Worm (Caenorhabditis elegans) whole organism, mixed stage, embryonic: ENCODE measurements around the gene F52G3.1.

ENCODE experiments used
- M03D4.4 ChIP-seq: sonication (generic microtip); optimal IDR thresholded peaks from 2 replicates; lab custom pipeline; 2017; ENCODE audit warnings: mild to moderate bottlenecking, missing genetic modification characterization, missing compliant biosample characterization
- bed-3 ChIP-seq: fragments of 200-800 bp; sonication (Bioruptor generic); optimal IDR thresholded peaks from 3 replicates; lab custom pipeline; 2018; ENCODE audit warnings: mild to moderate bottlenecking, missing genetic modification characterization, moderate library complexity, missing compliant biosample characterization
- blmp-1 ChIP-seq: fragments of 150-350 bp; optimal IDR thresholded peaks from 2 replicates; lab custom pipeline; 2014; ENCODE audit warnings: missing biosample characterization, missing genetic modification characterization
- ceh-39 ChIP-seq: fragments of 150-350 bp; optimal IDR thresholded peaks from 2 replicates; lab custom pipeline; 2014; ENCODE audit warnings: missing biosample characterization, missing genetic modification characterization
- ceh-43 ChIP-seq: fragments of 200-800 bp; sonication (Bioruptor generic); optimal IDR thresholded peaks from 2 replicates; lab custom pipeline; 2018; ENCODE audit warnings: mild to moderate bottlenecking, missing genetic modification characterization, moderate library complexity, missing compliant biosample characterization
- ceh-83 ChIP-seq: fragments of 200-800 bp; sonication (Bioruptor generic); optimal IDR thresholded peaks from 2 replicates; lab custom pipeline; 2018; ENCODE audit warnings: mild to moderate bottlenecking, missing genetic modification characterization, missing compliant biosample characterization
- ces-1 ChIP-seq: fragments of 150-350 bp; optimal IDR thresholded peaks from 2 replicates; lab custom pipeline; 2014; ENCODE audit warnings: missing biosample characterization, missing genetic modification reagents, missing genetic modification characterization
- cnd-1 ChIP-seq: fragments of 200-800 bp; sonication (Bioruptor generic); optimal IDR thresholded peaks from 2 replicates; lab custom pipeline; 2018; ENCODE audit warnings: mild to moderate bottlenecking, missing genetic modification characterization, missing compliant biosample characterization
- drap-1 ChIP-seq: fragments of 200-800 bp; sonication (Bioruptor generic); optimal IDR thresholded peaks from 3 replicates; lab custom pipeline; 2018; ENCODE audit warnings: mild to moderate bottlenecking, missing genetic modification characterization, missing compliant biosample characterization
- elt-1 ChIP-seq: sonication (generic microtip); optimal IDR thresholded peaks from 2 replicates; lab custom pipeline; 2017; ENCODE audit warnings: missing genetic modification characterization, mild to moderate bottlenecking, missing compliant biosample characterization, antibody characterized with exemption, moderate library complexity, borderline replicate concordance; ENCODE audit not compliant: insufficient read depth
- elt-3 ChIP-seq: fragments of 150-350 bp; optimal IDR thresholded peaks from 2 replicates; lab custom pipeline; 2014; ENCODE audit warnings: missing biosample characterization, missing genetic modification characterization
- flh-1 ChIP-seq: fragments of 200-800 bp; sonication (Bioruptor generic); optimal IDR thresholded peaks from 2 replicates; lab custom pipeline; 2018; ENCODE audit warnings: mild to moderate bottlenecking, missing genetic modification characterization, moderate library complexity, missing compliant biosample characterization
- ham-2 ChIP-seq: fragments of 200-800 bp; sonication (Bioruptor generic); optimal IDR thresholded peaks from 2 replicates; lab custom pipeline; 2018; ENCODE audit warnings: mild to moderate bottlenecking, missing genetic modification characterization, missing compliant biosample characterization
- hlh-1 ChIP-seq: fragments of 150-350 bp; optimal IDR thresholded peaks from 2 replicates; lab custom pipeline; 2014; ENCODE audit warnings: missing biosample characterization, missing genetic modification reagents, missing genetic modification characterization
- lin-13 ChIP-seq: fragments of 150-350 bp; optimal IDR thresholded peaks from 2 replicates; lab custom pipeline; 2014; ENCODE audit warnings: missing biosample characterization, missing genetic modification characterization
- lin-32 ChIP-seq: fragments of 200-800 bp; sonication (Bioruptor generic); optimal IDR thresholded peaks from 2 replicates; lab custom pipeline; 2018; ENCODE audit warnings: mild to moderate bottlenecking, missing genetic modification characterization, missing compliant biosample characterization
- lsy-2 ChIP-seq: fragments of 150-350 bp; optimal IDR thresholded peaks from 2 replicates; lab custom pipeline; 2014; ENCODE audit warnings: missing biosample characterization, missing genetic modification characterization
- mab-5 ChIP-seq: fragments of 150-350 bp; optimal IDR thresholded peaks from 2 replicates; lab custom pipeline; 2014; ENCODE audit warnings: missing biosample characterization, missing genetic modification characterization
- mep-1 ChIP-seq: fragments of 150-350 bp; optimal IDR thresholded peaks from 2 replicates; lab custom pipeline; 2017; ENCODE audit warnings: missing biosample characterization, missing genetic modification reagents, missing genetic modification characterization, inconsistent platforms
- mls-2 ChIP-seq: sonication (generic microtip); optimal IDR thresholded peaks from 2 replicates; lab custom pipeline; 2016; ENCODE audit warnings: mild to moderate bottlenecking, missing genetic modification characterization, moderate library complexity, missing compliant biosample characterization
- nhr-12 ChIP-seq: fragments of 150-350 bp; optimal IDR thresholded peaks from 2 replicates; lab custom pipeline; 2014; ENCODE audit warnings: missing biosample characterization, missing genetic modification characterization
- nhr-2 ChIP-seq: fragments of 150-350 bp; optimal IDR thresholded peaks from 2 replicates; lab custom pipeline; 2014; ENCODE audit warnings: missing biosample characterization, missing genetic modification characterization
- nhr-237 ChIP-seq: fragments of 150-350 bp; optimal IDR thresholded peaks from 2 replicates; lab custom pipeline; 2014; ENCODE audit warnings: missing biosample characterization, missing genetic modification characterization
- nhr-28 ChIP-seq: fragments of 150-350 bp; optimal IDR thresholded peaks from 2 replicates; lab custom pipeline; 2014; ENCODE audit warnings: missing biosample characterization, missing genetic modification characterization
- nhr-76 ChIP-seq: sonication (generic microtip); optimal IDR thresholded peaks from 2 replicates; lab custom pipeline; 2017; ENCODE audit warnings: missing biosample characterization, missing genetic modification characterization
- pha-4 ChIP-seq: fragments of 150-350 bp; optimal IDR thresholded peaks from 2 replicates; lab custom pipeline; 2018; ENCODE audit warnings: missing biosample characterization, missing genetic modification reagents, missing genetic modification characterization
- sem-2 ChIP-seq: fragments of 200-800 bp; sonication (Bioruptor generic); optimal IDR thresholded peaks from 2 replicates; lab custom pipeline; 2018; ENCODE audit warnings: mild to moderate bottlenecking, missing genetic modification characterization, missing compliant biosample characterization
- sptf-1 ChIP-seq: sonication (generic microtip); optimal IDR thresholded peaks from 2 replicates; lab custom pipeline; 2017; ENCODE audit warnings: mild to moderate bottlenecking, missing genetic modification characterization, moderate library complexity, missing compliant biosample characterization
- tbx-8 ChIP-seq: fragments of 200-800 bp; sonication (Bioruptor generic); optimal IDR thresholded peaks from 2 replicates; lab custom pipeline; 2018; ENCODE audit warnings: mild to moderate bottlenecking, missing genetic modification characterization, moderate library complexity, missing compliant biosample characterization
- unc-120 ChIP-seq: sonication (generic microtip); optimal IDR thresholded peaks from 2 replicates; lab custom pipeline; 2017; ENCODE audit warnings: missing genetic modification characterization, missing compliant biosample characterization; ENCODE audit not compliant: poor library complexity, severe bottlenecking
- unc-39 ChIP-seq: fragments of 150-350 bp; optimal IDR thresholded peaks from 2 replicates; lab custom pipeline; 2014; ENCODE audit warnings: missing biosample characterization, missing genetic modification characterization
- unc-62 ChIP-seq: fragments of 150-350 bp; optimal IDR thresholded peaks from 2 replicates; lab custom pipeline; 2014; ENCODE audit warnings: missing biosample characterization, missing genetic modification reagents, missing genetic modification characterization
- zip-8 ChIP-seq: fragments of 150-350 bp; optimal IDR thresholded peaks from 2 replicates; lab custom pipeline; 2014; ENCODE audit warnings: missing biosample characterization, missing genetic modification characterization
- ztf-11 ChIP-seq: fragments of 150-350 bp; optimal IDR thresholded peaks from 2 replicates; lab custom pipeline; 2014; ENCODE audit warnings: missing biosample characterization, missing genetic modification characterization

The F52G3.1 gene

DNA sequence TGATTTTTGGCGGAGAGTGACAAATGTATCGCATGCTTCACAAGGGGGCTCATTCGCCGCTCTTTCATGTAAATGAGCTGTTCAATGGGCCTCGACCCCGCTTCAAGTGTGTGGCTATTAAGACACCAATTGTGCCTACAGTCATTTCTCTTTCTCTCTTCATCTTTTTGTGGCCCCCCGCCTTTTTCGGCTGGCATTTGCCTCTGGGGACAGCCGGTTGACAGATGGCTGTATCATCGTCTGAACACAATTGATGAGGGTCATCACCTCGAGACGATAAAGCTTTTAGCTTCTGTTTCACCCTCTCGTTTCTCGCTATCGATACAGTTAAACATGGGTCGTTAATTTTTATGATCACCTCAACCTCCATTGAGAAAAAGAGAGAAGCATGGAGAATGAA, 24.7 kb downstream of the F52G3.1 start:
- TF ChIP-seq nhr-237 (tag; lab: Kevin White, UChicago) (no peak), unc-120 (no peak), nhr-12 (tag; lab: Kevin White, UChicago) (no peak), mls-2 (tag; lab: Kevin White, UChicago) (no peak), elt-1 (tag; lab: Kevin White, UChicago) (no peak), sptf-1 (tag; lab: Kevin White, UChicago) (no peak), cnd-1 (tag; lab: Kevin White, UChicago) (peak; percentile 54), ces-1 (GFP tag; lab: Kevin White, UChicago) (no peak), ham-2 (GFP tag; lab: Kevin White, UChicago) (no peak), zip-8 (no peak), ztf-11 (tag; lab: Kevin White, UChicago) (no peak), bed-3 (GFP tag; lab: Kevin White, UChicago) (no peak), lsy-2 (tag; lab: Kevin White, UChicago) (no peak), unc-39 (no peak), nhr-2 (peak; percentile 2), blmp-1 (no peak), sem-2 (GFP tag; lab: Kevin White, UChicago) (no peak), hlh-1 (no peak), tbx-8 (no peak), lin-32 (GFP tag; lab: Kevin White, UChicago) (peak; percentile 69), drap-1 (GFP tag; lab: Kevin White, UChicago) (no peak), ceh-39 (tag; lab: Kevin White, UChicago) (no peak), ceh-43 (GFP tag; lab: Kevin White, UChicago) (no peak), mab-5 (tag; lab: Kevin White, UChicago) (no peak), elt-3 (tag; lab: Kevin White, UChicago) (no peak), pha-4 (tag; lab: Kevin White, UChicago) (no peak), ceh-83 (no peak), unc-62 (GFP tag; lab: Kevin White, UChicago) (peak; percentile 34), lin-13 (tag; lab: Kevin White, UChicago) (no peak), nhr-28 (tag; lab: Kevin White, UChicago) (no peak), nhr-76 (no peak), flh-1 (no peak), mep-1 (tag; lab: Kevin White, UChicago) (no peak)

DNA sequence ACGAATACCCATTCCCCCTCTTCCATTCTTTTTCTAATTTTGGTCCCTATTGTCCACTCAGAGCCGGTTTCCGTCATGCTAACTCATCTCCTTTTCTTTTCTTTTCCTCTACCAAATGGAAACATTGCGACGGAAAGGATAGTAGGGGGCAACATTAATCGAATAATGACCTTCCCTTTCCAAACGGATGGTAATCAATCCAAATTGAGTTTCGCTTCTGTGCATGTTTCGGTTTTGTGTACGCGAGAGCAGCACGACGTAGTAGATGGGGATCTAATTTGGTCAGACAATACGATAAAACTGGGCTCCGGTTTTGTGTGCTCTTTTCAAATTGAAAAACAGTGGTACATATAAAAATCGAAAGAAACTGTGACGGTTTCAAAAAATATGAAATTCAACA, 27.8 kb downstream of the F52G3.1 start:
- no peak for TF ChIP-seq sem-2 (GFP tag; lab: Kevin White, UChicago)
- TF ChIP-seq lin-13 (tag; lab: Kevin White, UChicago) = no peak
- no peak for TF ChIP-seq nhr-28 (tag; lab: Kevin White, UChicago)
- no peak for TF ChIP-seq mls-2 (tag; lab: Kevin White, UChicago)
- no peak for TF ChIP-seq sptf-1 (tag; lab: Kevin White, UChicago)
- no peak for TF ChIP-seq ceh-83
- TF ChIP-seq nhr-2 = no peak
- TF ChIP-seq ceh-39 (tag; lab: Kevin White, UChicago) = no peak
- TF ChIP-seq tbx-8 = no peak
- no peak for TF ChIP-seq mab-5 (tag; lab: Kevin White, UChicago)
- no peak for TF ChIP-seq zip-8
- TF ChIP-seq ces-1 (GFP tag; lab: Kevin White, UChicago) = peak; percentile 100
- peak; percentile 10 for TF ChIP-seq nhr-237 (tag; lab: Kevin White, UChicago)

DNA sequence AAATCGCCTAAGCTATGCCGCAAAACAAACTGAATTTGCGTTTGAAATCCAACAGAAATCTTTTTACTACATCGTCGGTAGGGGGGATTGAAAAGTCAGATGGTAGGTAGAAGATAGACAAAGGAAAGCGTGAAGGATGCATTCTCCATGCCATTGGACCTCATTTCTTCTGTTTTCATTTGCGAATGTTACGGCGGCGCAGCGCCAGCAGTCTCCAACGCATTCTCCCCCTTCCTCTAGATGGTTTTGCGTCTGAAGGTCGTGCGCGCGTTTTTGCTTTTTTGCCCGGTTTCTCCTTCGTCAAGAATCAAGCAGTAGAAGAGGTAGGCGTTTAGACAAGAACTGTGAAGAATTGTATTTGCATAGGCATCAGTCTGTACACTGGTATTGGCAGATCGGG, 29.9 kb downstream of the F52G3.1 start:
- TF ChIP-seq drap-1 (GFP tag; lab: Kevin White, UChicago) = no peak
- no peak for TF ChIP-seq ceh-39 (tag; lab: Kevin White, UChicago)
- no peak for TF ChIP-seq hlh-1
- TF ChIP-seq lin-32 (GFP tag; lab: Kevin White, UChicago) = no peak
- TF ChIP-seq zip-8 = no peak
- no peak for TF ChIP-seq mls-2 (tag; lab: Kevin White, UChicago)
- no peak for TF ChIP-seq nhr-237 (tag; lab: Kevin White, UChicago)
- TF ChIP-seq ztf-11 (tag; lab: Kevin White, UChicago) = no peak
- TF ChIP-seq nhr-12 (tag; lab: Kevin White, UChicago) = no peak
- TF ChIP-seq ceh-83 = no peak
- no peak for TF ChIP-seq M03D4.4 (tag; lab: Kevin White, UChicago)

DNA sequence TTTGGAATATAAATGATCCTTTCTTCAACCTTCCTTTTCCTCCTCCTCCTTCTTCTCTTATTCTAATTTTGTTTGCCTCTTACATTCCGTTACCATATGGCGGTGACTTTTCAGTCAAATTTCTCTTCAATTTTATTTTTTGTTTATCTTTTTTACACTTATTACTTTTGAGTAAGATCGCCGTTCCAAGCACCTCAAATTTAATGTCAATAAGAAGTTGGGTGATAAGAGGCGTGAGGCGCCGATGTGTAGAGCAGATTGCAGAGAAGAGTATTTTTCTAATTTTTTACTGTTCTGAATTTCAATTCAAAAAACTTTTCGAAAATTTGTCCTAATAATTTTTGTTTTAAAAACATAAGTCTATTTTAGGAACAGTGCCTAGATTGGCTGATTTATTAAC, 30.7 kb downstream of the F52G3.1 start:
- TF ChIP-seq ces-1 (GFP tag; lab: Kevin White, UChicago) (peak; percentile 51), pha-4 (tag; lab: Kevin White, UChicago) (no peak)
